Worm (Caenorhabditis elegans) whole organism, L4/young adult: Measurements from ENCODE around the gene puf-9.
A peak's percentile ranks its signal among the peaks of the same experiment; 100 is the strongest.

Experiments
- W03F9.2 ChIP-seq: fragments of 150-350 bp; optimal IDR thresholded peaks from 2 replicates; lab custom pipeline; 2014; ENCODE audit warnings: missing biosample characterization, missing genetic modification characterization
- dao-5 ChIP-seq: sonication (generic microtip); optimal IDR thresholded peaks from 2 replicates; lab custom pipeline; 2016; ENCODE audit warnings: missing genotype, missing genetic modification characterization, moderate library complexity, missing compliant biosample characterization
- him-1 ChIP-seq: sonication (generic microtip); optimal IDR thresholded peaks from 2 replicates; lab custom pipeline; 2016; ENCODE audit warnings: missing genotype, missing genetic modification reagents, missing genetic modification characterization, missing compliant biosample characterization

Gene puf-9

DNA sequence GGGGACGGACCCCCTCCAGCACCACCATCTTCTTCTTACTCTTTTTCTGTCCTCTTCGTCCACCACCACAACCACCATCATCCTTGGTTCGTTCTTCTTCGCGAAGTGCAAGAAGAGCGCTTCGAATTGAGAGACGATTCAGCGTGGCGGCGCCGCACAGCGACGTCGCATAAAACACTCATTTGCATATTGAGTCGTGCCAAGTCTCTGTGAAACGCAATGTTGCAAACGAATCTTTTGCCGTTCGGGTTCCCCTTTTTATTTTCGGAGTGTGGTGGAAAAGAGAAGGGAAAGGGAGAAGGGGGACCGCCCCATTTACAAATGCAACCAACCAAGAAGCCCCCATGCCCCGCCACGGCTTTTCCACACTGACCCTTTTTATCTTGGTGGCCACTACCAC lies 25.0 kb upstream of the puf-9 start:
- TF ChIP-seq dao-5 (tag; lab: Kevin White, UChicago) (no peak), him-1 (peak; percentile 27)

DNA sequence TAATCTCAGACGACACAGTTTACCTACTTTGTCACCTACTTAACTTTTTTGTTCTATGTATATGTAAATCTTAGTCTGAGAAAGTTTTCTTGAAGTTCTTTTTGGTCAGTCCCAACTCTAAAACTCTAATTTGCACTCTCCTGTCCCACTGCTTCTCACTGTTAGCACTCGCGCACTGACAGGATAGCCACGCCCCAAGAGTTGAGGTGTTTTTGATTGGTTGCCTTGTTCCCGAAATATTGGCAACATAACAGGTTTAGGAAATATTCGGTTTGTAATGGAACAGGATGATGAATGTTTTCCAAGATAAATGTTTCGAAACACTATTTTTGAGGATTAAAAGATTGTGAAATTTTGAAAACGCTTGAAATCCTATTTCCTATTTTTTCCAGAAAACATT lies 24.3 kb upstream of the puf-9 start:
- TF ChIP-seq dao-5 (tag; lab: Kevin White, UChicago) (no peak), him-1 (no peak), W03F9.2 (tag; lab: Kevin White, UChicago) (no peak)

DNA sequence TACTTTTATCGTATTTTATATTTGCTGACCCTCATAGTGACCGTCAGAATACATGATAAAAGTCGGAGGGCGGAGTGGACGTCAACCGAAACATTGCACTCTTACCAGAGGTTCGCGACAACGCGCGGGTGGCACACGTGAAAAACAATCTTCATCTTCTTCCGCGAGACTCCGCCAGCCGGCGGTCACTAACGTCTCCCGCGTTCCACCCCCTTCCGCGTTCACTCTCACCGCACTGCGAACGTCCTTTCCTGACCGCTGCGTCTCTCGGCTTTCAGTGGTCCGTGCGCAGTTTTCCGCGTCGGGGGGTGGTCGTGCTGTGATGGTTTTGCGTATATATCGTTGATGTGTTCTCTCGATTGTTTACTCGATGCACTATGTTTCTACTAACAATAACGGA lies 23.2 kb upstream of the puf-9 start:
- TF ChIP-seq W03F9.2 (tag; lab: Kevin White, UChicago) (no peak), dao-5 (tag; lab: Kevin White, UChicago) (no peak), him-1 (no peak)

DNA sequence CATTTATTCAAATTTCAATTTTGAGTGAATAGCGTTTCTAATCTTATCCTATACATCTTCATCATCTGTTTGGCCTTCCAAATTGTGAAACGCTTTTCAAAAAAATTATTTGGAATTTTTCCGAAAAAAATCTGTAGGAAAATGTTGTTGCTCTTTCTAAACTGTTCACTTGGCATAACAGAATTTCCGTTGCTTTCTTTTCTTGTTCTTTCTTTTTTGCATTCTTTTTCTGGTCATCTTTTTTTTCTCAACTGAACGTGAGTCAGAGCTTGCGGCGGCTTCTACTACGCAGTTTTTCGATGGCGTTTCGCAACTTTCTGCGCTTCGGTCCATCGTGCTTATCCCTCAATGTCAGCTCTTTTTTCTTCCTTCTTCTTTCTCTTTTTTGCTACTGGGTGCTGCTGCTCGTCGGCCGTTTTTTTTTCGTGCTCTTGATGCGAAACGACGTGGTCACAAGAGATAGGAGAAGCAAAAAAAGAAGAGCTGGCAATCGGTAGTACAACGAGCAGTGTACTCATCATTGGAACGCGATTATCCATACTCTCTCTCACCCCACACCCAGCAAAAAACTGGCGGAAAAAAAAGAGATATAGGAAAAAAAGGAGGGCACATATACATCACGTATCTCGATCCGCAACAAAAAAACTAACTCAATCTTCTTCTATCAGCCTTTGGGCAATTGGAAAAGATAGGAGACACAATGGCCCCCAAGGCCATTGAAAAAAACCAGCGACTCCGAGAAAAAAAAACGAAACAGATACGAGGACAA lies 21.5 kb upstream of the puf-9 start:
- TF ChIP-seq dao-5 (tag; lab: Kevin White, UChicago) (no peak), him-1 (peak; percentile 66)

DNA sequence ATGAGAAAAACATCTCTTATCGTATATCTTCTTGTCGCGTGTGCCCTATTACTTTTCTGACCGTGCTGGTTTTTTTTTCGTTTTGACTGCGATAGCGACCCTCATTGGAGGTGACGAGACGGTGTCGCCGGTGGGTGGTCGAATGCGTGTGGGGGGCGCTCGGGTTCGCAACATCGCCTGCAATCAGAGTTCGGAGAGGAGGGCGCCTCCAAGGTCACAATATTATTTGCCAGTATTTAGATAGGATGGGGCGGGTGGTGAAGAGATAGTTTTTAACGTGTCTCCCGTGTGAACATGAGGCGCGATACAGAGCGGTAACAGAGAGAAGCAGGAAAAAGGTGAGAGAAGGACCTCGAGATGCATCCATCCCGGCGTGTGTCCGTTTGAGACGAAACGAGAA lies 20.5 kb upstream of the puf-9 start:
- no peak for TF ChIP-seq him-1
- TF ChIP-seq dao-5 (tag; lab: Kevin White, UChicago): no peak
- TF ChIP-seq W03F9.2 (tag; lab: Kevin White, UChicago): no peak

DNA sequence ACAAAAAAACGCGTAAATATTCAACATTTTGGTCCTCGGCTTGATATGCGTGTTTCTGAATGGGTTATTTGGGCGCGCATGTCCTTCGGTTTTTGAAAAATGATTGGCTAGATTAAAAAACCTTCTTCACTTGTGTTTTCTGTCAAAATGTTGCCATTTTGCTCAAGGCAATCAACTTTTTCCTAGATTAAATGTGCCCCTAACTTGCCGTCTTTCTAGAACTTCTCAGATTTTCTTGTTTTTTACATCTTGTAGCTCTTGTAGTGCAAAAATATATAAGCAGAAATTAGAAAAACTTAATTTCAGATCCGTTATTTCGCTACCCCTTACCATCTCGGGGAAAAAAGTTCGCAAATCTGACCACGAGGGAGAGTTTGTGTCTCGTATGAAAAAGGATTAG lies 19.6 kb upstream of the puf-9 start, which contains the start of gene hbl-1:
Gene hbl-1, plus strand, starts transcription at position 301 of the 400 bp plus-strand sequence.
- no peak for TF ChIP-seq dao-5 (tag; lab: Kevin White, UChicago)
- TF ChIP-seq him-1: no peak
- TF ChIP-seq W03F9.2 (tag; lab: Kevin White, UChicago): no peak

DNA sequence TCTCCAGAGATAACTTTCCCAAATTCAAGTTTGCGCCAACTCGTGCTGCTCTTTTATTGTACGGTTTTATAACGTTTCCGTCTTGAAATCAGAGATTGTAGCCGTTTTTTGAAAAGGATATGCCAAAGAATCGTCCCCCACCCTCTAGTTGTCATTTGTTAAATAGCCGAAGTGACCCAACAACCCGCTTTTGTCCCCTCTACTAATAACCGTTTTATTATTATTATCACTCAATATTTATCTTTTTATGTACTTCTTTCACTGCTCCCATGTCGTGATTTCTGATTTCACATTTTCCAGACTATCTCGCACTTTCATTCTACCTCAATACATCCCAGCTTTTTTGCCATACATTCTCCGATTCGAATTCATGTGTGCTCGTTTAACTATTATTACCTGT lies 14.4 kb upstream of the puf-9 start:
- TF ChIP-seq him-1 (no peak), W03F9.2 (tag; lab: Kevin White, UChicago) (no peak), dao-5 (tag; lab: Kevin White, UChicago) (no peak)

DNA sequence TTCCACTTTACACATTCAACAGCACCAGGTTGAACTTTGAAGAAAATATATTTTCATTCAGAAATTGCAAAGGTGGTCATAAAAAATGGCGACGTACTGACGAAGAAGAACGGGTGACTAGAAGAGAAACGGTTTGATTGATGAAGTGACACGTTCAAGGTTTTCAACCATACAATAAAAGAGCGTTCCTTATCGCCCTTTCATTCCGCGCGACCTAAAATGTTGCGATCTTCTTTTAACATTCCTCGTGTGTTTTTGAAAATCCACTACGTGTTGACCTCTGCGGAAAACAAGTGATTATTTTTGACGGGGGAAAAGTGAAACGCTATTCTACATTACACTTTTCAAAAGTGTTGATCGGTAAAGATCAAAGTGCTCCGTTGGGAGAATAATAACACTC lies 13.3 kb upstream of the puf-9 start:
- no peak for TF ChIP-seq dao-5 (tag; lab: Kevin White, UChicago)
- TF ChIP-seq him-1: no peak
- no peak for TF ChIP-seq W03F9.2 (tag; lab: Kevin White, UChicago)

DNA sequence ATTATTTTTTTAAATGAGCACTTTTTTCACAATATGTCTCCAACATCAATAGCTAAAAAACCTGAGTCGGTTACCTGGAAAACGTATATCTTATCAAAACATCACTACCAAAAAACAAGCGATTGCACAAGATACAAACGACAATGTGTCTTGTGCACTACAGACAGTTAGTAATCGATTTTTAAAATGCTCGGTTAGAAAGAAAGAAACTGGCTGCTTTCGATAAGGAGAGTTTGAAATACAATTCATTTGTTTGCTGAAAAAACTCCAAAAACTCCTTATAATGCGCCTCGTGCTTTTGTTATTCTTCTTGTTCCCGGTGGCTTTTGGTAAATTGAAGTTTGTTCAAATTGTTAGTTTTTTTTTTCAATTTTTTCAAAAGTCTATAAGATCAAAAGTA lies 12.2 kb upstream of the puf-9 start, which contains the start of gene acp-5:
Gene acp-5, plus strand, starts transcription at position 261 of the 400 bp plus-strand sequence.
- TF ChIP-seq dao-5 (tag; lab: Kevin White, UChicago): no peak
- TF ChIP-seq W03F9.2 (tag; lab: Kevin White, UChicago): no peak
- TF ChIP-seq him-1: no peak

DNA sequence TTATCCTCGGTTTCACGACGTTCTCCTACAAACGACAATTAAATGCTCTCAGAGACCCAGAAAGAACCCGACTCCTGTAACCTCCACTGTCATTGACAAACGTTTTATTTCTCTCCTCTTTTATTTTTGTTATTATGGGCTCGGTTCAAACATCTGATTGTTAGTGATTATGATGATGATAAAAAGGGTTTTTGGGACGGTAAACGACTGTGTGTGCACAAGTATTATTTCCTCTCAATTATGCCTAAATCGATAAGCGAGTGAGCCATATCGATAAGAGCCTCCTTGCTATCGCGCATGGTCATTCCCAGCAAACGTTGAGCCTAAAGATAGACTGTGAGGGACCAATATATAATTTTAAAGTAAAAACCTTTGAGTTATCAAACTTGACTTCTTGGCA lies 9.6 kb upstream of the puf-9 start:
- TF ChIP-seq him-1 (no peak), dao-5 (tag; lab: Kevin White, UChicago) (no peak), W03F9.2 (tag; lab: Kevin White, UChicago) (no peak)

DNA sequence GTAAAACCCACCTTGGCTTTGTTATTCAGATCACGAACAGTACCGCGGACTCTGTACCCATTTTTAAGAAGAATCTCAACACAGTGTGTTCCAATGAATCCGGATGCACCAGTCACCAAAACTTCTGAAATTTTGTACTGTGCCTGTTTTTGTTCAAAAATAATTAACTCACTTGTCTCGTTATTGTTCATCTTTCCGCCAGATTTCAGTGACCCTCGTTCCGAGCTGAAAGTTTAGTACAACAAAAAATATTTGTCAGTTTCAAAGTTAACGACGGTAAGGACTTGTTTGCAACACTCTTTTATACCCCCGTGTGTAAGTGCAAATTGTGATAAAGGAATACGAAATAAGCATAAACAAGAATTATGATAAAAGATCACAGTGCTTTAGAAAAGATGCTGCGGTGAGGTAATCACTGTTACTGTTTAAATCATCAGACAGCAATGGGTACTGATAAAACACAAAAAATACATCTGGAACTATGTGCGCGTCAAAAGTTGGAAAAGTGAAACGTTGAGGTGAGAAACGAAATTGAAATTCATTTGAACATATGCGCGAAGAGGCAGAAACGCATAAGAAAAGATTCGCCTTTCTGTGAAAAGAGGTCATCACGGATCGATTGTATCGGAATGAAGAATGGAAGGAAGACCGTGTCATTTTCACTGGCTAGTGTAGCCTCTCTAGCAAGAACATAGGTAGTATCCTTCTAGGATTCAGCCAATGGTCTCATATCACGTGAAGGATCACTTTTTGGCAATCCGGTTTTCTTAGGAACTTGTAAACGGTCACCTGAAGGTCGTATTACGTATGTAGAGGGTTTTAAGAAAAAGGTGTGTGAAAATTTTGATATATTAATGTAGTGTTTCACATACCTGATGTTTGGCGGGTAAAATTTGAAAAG lies 6.6 kb upstream of the puf-9 start, which contains the start of gene F13D11.4:
Gene F13D11.4, minus strand, starts transcription at position 225 of the 901 bp plus-strand sequence.
- TF ChIP-seq dao-5 (tag; lab: Kevin White, UChicago) (no peak), W03F9.2 (tag; lab: Kevin White, UChicago) (no peak), him-1 (no peak)

DNA sequence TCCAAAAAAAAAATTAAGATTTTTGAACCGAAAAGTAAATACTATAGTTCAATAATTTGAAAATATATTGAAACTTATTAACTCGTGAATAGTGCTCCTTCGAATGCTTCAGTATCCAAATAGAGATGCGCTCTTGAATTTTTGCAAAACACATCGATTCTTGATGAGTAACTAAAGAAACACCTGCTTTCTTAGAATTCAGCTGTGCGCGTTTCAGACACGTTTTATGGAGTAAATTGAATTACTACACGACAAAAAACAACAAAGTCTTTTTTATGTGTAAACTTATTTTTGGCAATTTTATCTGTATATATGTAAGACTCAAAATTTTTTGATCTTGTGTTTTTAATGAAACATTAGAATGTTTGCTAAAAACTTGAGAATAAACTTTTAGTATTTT lies 4.9 kb upstream of the puf-9 start:
- TF ChIP-seq dao-5 (tag; lab: Kevin White, UChicago) (no peak), him-1 (no peak), W03F9.2 (tag; lab: Kevin White, UChicago) (no peak)

DNA sequence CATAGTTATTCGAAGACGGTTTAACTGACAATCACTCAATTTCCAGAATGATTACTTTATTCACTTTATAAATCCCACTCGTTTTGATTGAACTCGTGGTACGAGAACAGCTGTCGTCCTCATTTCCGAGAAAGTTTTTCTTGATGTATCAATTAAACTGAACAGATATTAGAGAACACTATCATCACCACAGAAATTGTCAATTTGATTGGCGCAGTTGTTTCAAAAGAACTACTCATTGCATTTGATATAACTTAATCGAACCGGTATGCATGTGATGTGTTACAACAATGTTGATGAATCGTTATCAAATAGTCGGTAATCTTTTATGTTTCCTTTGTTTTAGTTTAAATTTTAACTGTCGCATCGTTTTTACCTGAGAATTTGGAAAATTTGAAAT lies 4.4 kb upstream of the puf-9 start:
- TF ChIP-seq dao-5 (tag; lab: Kevin White, UChicago): no peak
- TF ChIP-seq him-1: no peak
- TF ChIP-seq W03F9.2 (tag; lab: Kevin White, UChicago): no peak

DNA sequence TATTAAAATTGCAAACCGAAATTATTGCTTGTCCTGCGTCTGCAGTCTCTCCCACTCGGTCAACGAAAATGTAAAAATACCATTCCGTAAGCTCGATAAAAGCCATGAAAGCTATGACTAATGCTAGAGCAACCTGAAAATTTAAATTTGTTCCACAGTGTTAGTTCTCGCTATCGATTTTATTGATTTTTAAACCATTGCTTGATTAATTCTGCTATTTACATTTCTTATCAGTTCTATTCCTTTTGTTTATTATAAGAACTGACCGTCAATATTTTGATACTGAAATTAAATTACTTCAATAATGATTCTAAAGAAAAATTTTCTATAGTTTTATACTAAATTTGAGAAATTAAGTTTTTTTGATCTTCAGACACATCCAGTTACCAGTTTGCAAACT lies 2.2 kb upstream of the puf-9 start:
- TF ChIP-seq W03F9.2 (tag; lab: Kevin White, UChicago) (no peak), him-1 (no peak), dao-5 (tag; lab: Kevin White, UChicago) (no peak)
